Fruit fly (Drosophila melanogaster): ENCODE results near the gene CG6418.

CG6418 gene

dm6 chr3L:10860042-10860643, 18.7 kb downstream of the CG6418 start (continued):
- TF ChIP-seq H15 (GFP tag; IDR thresholded peaks at IDR 0.05) (no peak), gce (GFP tag; IDR thresholded peaks at IDR 0.05) (0 out of 3 replicates have a peak, but pooled peaks have one; percentile 10), fd64A (GFP tag; optimal IDR thresholded peaks at IDR 0.05) (no peak), Atf3 (GFP tag; optimal IDR thresholded peaks at IDR 0.05) (no peak), lola (GFP tag; optimal IDR thresholded peaks at IDR 0.05) (peak in 1 of 3 experiments; percentile 4), CG17186 (GFP tag; optimal IDR thresholded peaks at IDR 0.05) (no peak), CG3838 (GFP tag; optimal IDR thresholded peaks at IDR 0.05) (no peak), Dip3 (GFP tag; optimal IDR thresholded peaks at IDR 0.05) (no peak), CG14667 (GFP tag; IDR thresholded peaks at IDR 0.05) (no peak), pzg (GFP tag; optimal IDR thresholded peaks at IDR 0.05) (no peak), CG7357 (GFP tag; IDR thresholded peaks at IDR 0.05) (no peak), shn (GFP tag; optimal IDR thresholded peaks at IDR 0.05) (peak; percentile 8), pros (GFP tag; optimal IDR thresholded peaks at IDR 0.05) (peak; percentile 62), tna (GFP tag; IDR thresholded peaks at IDR 0.05; ENCODE audit: partially characterized antibody) (no peak; the same call in 1 of the 2 replicates), GATAe (GFP tag; conservative IDR thresholded peaks at IDR 0.05) (no peak), stc (GFP tag; IDR thresholded peaks at IDR 0.05) (no peak), Med (GFP tag) (peak; percentile 73), CG13894 (tag; optimal IDR thresholded peaks at IDR 0.05) (peak; percentile 74), Meics (GFP tag; optimal IDR thresholded peaks at IDR 0.05) (no peak), kni (GFP tag; optimal IDR thresholded peaks at IDR 0.05) (peak; percentile 81), CG4424 (GFP tag; optimal IDR thresholded peaks at IDR 0.05) (peak; percentile 33), gfzf (GFP tag; optimal IDR thresholded peaks at IDR 0.05) (no peak), her (GFP tag; optimal IDR thresholded peaks at IDR 0.05) (peak; percentile 47), dati (GFP tag; IDR thresholded peaks at IDR 0.05) (no peak), HLH4C (GFP tag; IDR thresholded peaks at IDR 0.05; ENCODE audit: partially characterized antibody) (no peak), dpn (GFP tag; optimal IDR thresholded peaks at IDR 0.05) (no peak), CG17361 (GFP tag; IDR thresholded peaks at IDR 0.05) (no peak), Bgb (GFP tag; IDR thresholded peaks at IDR 0.05; ENCODE audit: partially characterized antibody) (peak; percentile 22; the same call in 1 of the 2 replicates), schlank (tag; optimal IDR thresholded peaks at IDR 0.05) (no peak), wor (GFP tag; IDR thresholded peaks at IDR 0.05) (no peak), CG3163 (GFP tag; optimal IDR thresholded peaks at IDR 0.05) (no peak), Fer1 (GFP tag; optimal IDR thresholded peaks at IDR 0.05) (no peak), CG4360 (GFP tag; IDR thresholded peaks at IDR 0.05) (no peak; the same call in 1 of the 2 replicates), crp (GFP tag; optimal IDR thresholded peaks at IDR 0.05) (peak in 1 of 2 experiments; percentile 79), CG4730 (GFP tag; IDR thresholded peaks at IDR 0.05) (no peak), Doc2 (GFP tag; IDR thresholded peaks at IDR 0.05) (no peak), CG17612 (GFP tag; IDR thresholded peaks at IDR 0.05) (no peak), MBD-R2 (GFP tag; IDR thresholded peaks at IDR 0.05) (no peak), CG6254 (GFP tag; optimal IDR thresholded peaks at IDR 0.05) (peak; percentile 31), slou (GFP tag; optimal IDR thresholded peaks at IDR 0.05) (no peak), CG17829 (tag; optimal IDR thresholded peaks at IDR 0.05) (peak; percentile 36), pb (GFP tag; optimal IDR thresholded peaks at IDR 0.05) (no peak), D (optimal IDR thresholded peaks at IDR 0.05) (peak; percentile 26), D (GFP tag; optimal IDR thresholded peaks at IDR 0.05) (no peak), CG17359 (tag; optimal IDR thresholded peaks at IDR 0.05) (no peak), psq (GFP tag; optimal IDR thresholded peaks at IDR 0.05) (peak; percentile 11), esg (GFP tag; conservative IDR thresholded peaks at IDR 0.05) (no peak), CG5953 (GFP tag; IDR thresholded peaks at IDR 0.05) (no peak), tin (GFP tag; optimal IDR thresholded peaks at IDR 0.05) (no peak), nom (GFP tag; optimal IDR thresholded peaks at IDR 0.05) (no peak)
